Fruit fly (Drosophila melanogaster): ENCODE measurements around the gene CG42521.

CG42521 gene

dm6 chr3L:10637819-10638218 is 14.4 kb upstream of the CG42521 start, which contains the start of gene Cnep1r2 (continued):
- TF ChIP-seq CG14860 (GFP tag; IDR thresholded peaks at IDR 0.05; ENCODE audit: partially characterized antibody) = no peak
- TF ChIP-seq Nf-YC (tag; optimal IDR thresholded peaks at IDR 0.05) = peak; percentile 91
- peak; percentile 90 for TF ChIP-seq nom (GFP tag; optimal IDR thresholded peaks at IDR 0.05)
- peak; percentile 75 for TF ChIP-seq CG18011 (GFP tag; optimal IDR thresholded peaks at IDR 0.05)
- peak; percentile 95 for TF ChIP-seq ttk (GFP tag; IDR thresholded peaks at IDR 0.05)
- no peak for TF ChIP-seq Eip74EF (GFP tag; optimal IDR thresholded peaks at IDR 0.05)
- TF ChIP-seq CG2129 (GFP tag; IDR thresholded peaks at IDR 0.05; ENCODE audit: partially characterized antibody) = no peak
- no peak for TF ChIP-seq Gsc (GFP tag; IDR thresholded peaks at IDR 0.05)
- peak; percentile 98 for TF ChIP-seq CG17361 (GFP tag; IDR thresholded peaks at IDR 0.05)
- peak; percentile 89 for TF ChIP-seq CG10147 (GFP tag; optimal IDR thresholded peaks at IDR 0.05)
- no peak for TF ChIP-seq Neu2 (GFP tag; optimal IDR thresholded peaks at IDR 0.05; ENCODE audit: borderline replicate concordance)
- TF ChIP-seq schlank (tag; optimal IDR thresholded peaks at IDR 0.05) = peak; percentile 83
- TF ChIP-seq bbx (GFP tag; IDR thresholded peaks at IDR 0.05; ENCODE audit: partially characterized antibody) = 0 out of 2 replicates have a peak, but pooled peaks have one; percentile 20
- TF ChIP-seq slou (GFP tag; optimal IDR thresholded peaks at IDR 0.05) = peak; percentile 89
- peak; percentile 70 for TF ChIP-seq CG31388 (GFP tag; optimal IDR thresholded peaks at IDR 0.05)
- TF ChIP-seq odd (GFP tag; optimal IDR thresholded peaks at IDR 0.05) = peak; percentile 92
- peak; percentile 70 for TF ChIP-seq CG1647 (GFP tag; optimal IDR thresholded peaks at IDR 0.05)
- peak; percentile 77 for TF ChIP-seq peb (GFP tag; IDR thresholded peaks at IDR 0.05)
- peak; percentile 96 for TF ChIP-seq CG4328 (GFP tag; optimal IDR thresholded peaks at IDR 0.05)
- TF ChIP-seq Bdp1 (GFP tag; optimal IDR thresholded peaks at IDR 0.05) = peak; percentile 64
- TF ChIP-seq Jarid2 (GFP tag; optimal IDR thresholded peaks at IDR 0.05) = peak; percentile 77
- peak; percentile 89 for TF ChIP-seq CG17912 (GFP tag; optimal IDR thresholded peaks at IDR 0.05)
- peak; percentile 59 for TF ChIP-seq shn (GFP tag; optimal IDR thresholded peaks at IDR 0.05)
- no peak for TF ChIP-seq btn (GFP tag; optimal IDR thresholded peaks at IDR 0.05)
- TF ChIP-seq Aef1 (GFP tag; IDR thresholded peaks at IDR 0.05) = peak; percentile 93
- TF ChIP-seq CG4707 (GFP tag; optimal IDR thresholded peaks at IDR 0.05) = peak; percentile 72
- TF ChIP-seq HLH54F (GFP tag; optimal IDR thresholded peaks at IDR 0.05) = peak; percentile 81
- no peak for TF ChIP-seq nau (GFP tag; optimal IDR thresholded peaks at IDR 0.05)
- TF ChIP-seq CG9932 (GFP tag; IDR thresholded peaks at IDR 0.05) = peak; percentile 97
- TF ChIP-seq ara (GFP tag; IDR thresholded peaks at IDR 0.05) = peak; percentile 90
- TF ChIP-seq CG15269 (tag; optimal IDR thresholded peaks at IDR 0.05) = peak; percentile 97
- peak; percentile 61 for TF ChIP-seq CG9609 (GFP tag; optimal IDR thresholded peaks at IDR 0.05)
- peak; percentile 98 for TF ChIP-seq CG15696 (tag; optimal IDR thresholded peaks at IDR 0.05)
- TF ChIP-seq CG17568 (GFP tag; optimal IDR thresholded peaks at IDR 0.05) = peak; percentile 88
- TF ChIP-seq CG14050 (GFP tag; IDR thresholded peaks at IDR 0.05) = peak; percentile 91
- peak; percentile 90 for TF ChIP-seq CG2120 (GFP tag; optimal IDR thresholded peaks at IDR 0.05)
- TF ChIP-seq CG11560 (tag; IDR thresholded peaks at IDR 0.05) = peak; percentile 91
- TF ChIP-seq az2 (GFP tag; optimal IDR thresholded peaks at IDR 0.05) = peak; percentile 94
- TF ChIP-seq Ssrp (tag; optimal IDR thresholded peaks at IDR 0.05) = peak; percentile 98
- TF ChIP-seq CG3726 (GFP tag; IDR thresholded peaks at IDR 0.05) = peak; percentile 88; the same call in 2 of the 3 replicates
- peak; percentile 83 for TF ChIP-seq Nf-YB (GFP tag; optimal IDR thresholded peaks at IDR 0.05)
- peak; percentile 92 for TF ChIP-seq ATbp (GFP tag; optimal IDR thresholded peaks at IDR 0.05)
- peak; percentile 97 for TF ChIP-seq PHDP (tag; optimal IDR thresholded peaks at IDR 0.05)
- no peak for TF ChIP-seq CG34224 (GFP tag; IDR thresholded peaks at IDR 0.05; ENCODE audit: partially characterized antibody)
- peak; percentile 98 for TF ChIP-seq CG31441 (GFP tag; IDR thresholded peaks at IDR 0.05)
- TF ChIP-seq nerfin-2 (GFP tag; IDR thresholded peaks at IDR 0.05; ENCODE audit: partially characterized antibody) = no peak
- TF ChIP-seq knrl (GFP tag; IDR thresholded peaks at IDR 0.05; ENCODE audit: partially characterized antibody) = peak; percentile 58; the same call in 2 of the 3 replicates
- peak; percentile 98 for TF ChIP-seq CG3847 (GFP tag; IDR thresholded peaks at IDR 0.05)
- peak; percentile 75 for TF ChIP-seq CG15479 (GFP tag; optimal IDR thresholded peaks at IDR 0.05)
